Worm (Caenorhabditis elegans): ENCODE results near the gene sinh-1.

sinh-1 gene

ce11 chrII:12239449-12239848 is 11.3 kb downstream of the sinh-1 start:
- TF ChIP-seq nhr-10 (tag; optimal IDR thresholded peaks at IDR 0.05) (no peak), fos-1 (tag; optimal IDR thresholded peaks at IDR 0.05) (peak; percentile 82), ZK546.5 (tag; optimal IDR thresholded peaks at IDR 0.05) (no peak), skn-1 (tag; optimal IDR thresholded peaks at IDR 0.05) (no peak), unc-55 (GFP tag; optimal IDR thresholded peaks at IDR 0.05) (no peak), ztf-11 (tag; optimal IDR thresholded peaks at IDR 0.05) (no peak), ceh-16 (tag; optimal IDR thresholded peaks at IDR 0.05) (peak; percentile 58), lin-39 (tag; optimal IDR thresholded peaks at IDR 0.05) (no peak), zag-1 (tag; optimal IDR thresholded peaks at IDR 0.05) (no peak), lin-13 (GFP tag; optimal IDR thresholded peaks at IDR 0.05) (no peak), nhr-21 (tag; optimal IDR thresholded peaks at IDR 0.05) (peak; percentile 37), unc-62 (GFP tag; optimal IDR thresholded peaks at IDR 0.05) (no peak), nhr-25 (tag; optimal IDR thresholded peaks at IDR 0.05) (peak; percentile 84), peb-1 (tag; optimal IDR thresholded peaks at IDR 0.05) (no peak), unc-39 (tag; optimal IDR thresholded peaks at IDR 0.05) (no peak), nhr-12 (tag; optimal IDR thresholded peaks at IDR 0.05) (no peak), lin-11 (tag; optimal IDR thresholded peaks at IDR 0.05) (no peak), egl-27 (tag; optimal IDR thresholded peaks at IDR 0.05) (no peak), Y55F3AM.14 (GFP tag; optimal IDR thresholded peaks at IDR 0.05) (no peak), F13H6.1 (tag; optimal IDR thresholded peaks at IDR 0.05) (no peak), ama-1 (optimal IDR thresholded peaks at IDR 0.05) (no peak), dmd-4 (tag; optimal IDR thresholded peaks at IDR 0.05) (no peak), sma-9 (GFP tag; optimal IDR thresholded peaks at IDR 0.05) (no peak), sma-9 (tag; optimal IDR thresholded peaks at IDR 0.05) (no peak), gmeb-1 (tag; optimal IDR thresholded peaks at IDR 0.05) (no peak), aly-2 (tag; optimal IDR thresholded peaks at IDR 0.05) (no peak), nhr-23 (tag; optimal IDR thresholded peaks at IDR 0.05) (no peak), mdl-1 (tag; optimal IDR thresholded peaks at IDR 0.05) (no peak), ztf-1 (GFP tag; conservative IDR thresholded peaks at IDR 0.05) (no peak), lsy-2 (tag; optimal IDR thresholded peaks at IDR 0.05) (peak in 1 of 2 experiments; percentile 28), elt-1 (tag; optimal IDR thresholded peaks at IDR 0.05) (peak; percentile 50), nhr-237 (tag; optimal IDR thresholded peaks at IDR 0.05) (no peak), ceh-82 (tag; optimal IDR thresholded peaks at IDR 0.05) (no peak), blmp-1 (tag; optimal IDR thresholded peaks at IDR 0.05; ENCODE audit: insufficient read depth) (peak; percentile 96), nhr-6 (tag; optimal IDR thresholded peaks at IDR 0.05) (no peak), sma-3 (GFP tag; optimal IDR thresholded peaks at IDR 0.05) (no peak), sem-4 (tag; optimal IDR thresholded peaks at IDR 0.05) (peak; percentile 51), alr-1 (tag; optimal IDR thresholded peaks at IDR 0.05) (no peak), R02D3.7 (tag; optimal IDR thresholded peaks at IDR 0.05) (no peak), nhr-77 (tag; optimal IDR thresholded peaks at IDR 0.05) (no peak), mbf-1 (tag; optimal IDR thresholded peaks at IDR 0.05) (no peak), snpc-4 (tag; optimal IDR thresholded peaks at IDR 0.05) (no peak), ztf-4 (tag; optimal IDR thresholded peaks at IDR 0.05) (no peak), nhr-11 (tag; optimal IDR thresholded peaks at IDR 0.05) (no peak)

- no peak for TF ChIP-seq nhr-10 (tag; optimal IDR thresholded peaks at IDR 0.05)
- TF ChIP-seq nhr-25 (tag; optimal IDR thresholded peaks at IDR 0.05), result no peak
- no peak for TF ChIP-seq C34F6.9 (tag; optimal IDR thresholded peaks at IDR 0.05)
- no peak for TF ChIP-seq nhr-129 (tag; optimal IDR thresholded peaks at IDR 0.05)
- no peak for TF ChIP-seq zag-1 (tag; optimal IDR thresholded peaks at IDR 0.05)
Observed at ce11 chrII:12240088-12240487, 12.0 kb downstream of the sinh-1 start, which contains the start of gene txdc-12.1. TSS of gene txdc-12.1 (plus strand) at chrII:12240388.
